Worm (Caenorhabditis elegans) whole organism, mixed stage, embryonic: Measurements from ENCODE around the gene F13B6.2.

ENCODE experiments used
- M03D4.4 ChIP-seq: sonication (generic microtip); optimal IDR thresholded peaks from 2 replicates; lab custom pipeline; 2017; ENCODE audit warnings: mild to moderate bottlenecking, missing genetic modification characterization, missing compliant biosample characterization
- bed-3 ChIP-seq: fragments of 200-800 bp; sonication (Bioruptor generic); optimal IDR thresholded peaks from 3 replicates; lab custom pipeline; 2018; ENCODE audit warnings: mild to moderate bottlenecking, missing genetic modification characterization, moderate library complexity, missing compliant biosample characterization
- blmp-1 ChIP-seq: fragments of 150-350 bp; optimal IDR thresholded peaks from 2 replicates; lab custom pipeline; 2014; ENCODE audit warnings: missing biosample characterization, missing genetic modification characterization
- ceh-39 ChIP-seq: fragments of 150-350 bp; optimal IDR thresholded peaks from 2 replicates; lab custom pipeline; 2014; ENCODE audit warnings: missing biosample characterization, missing genetic modification characterization
- ceh-43 ChIP-seq: fragments of 200-800 bp; sonication (Bioruptor generic); optimal IDR thresholded peaks from 2 replicates; lab custom pipeline; 2018; ENCODE audit warnings: mild to moderate bottlenecking, missing genetic modification characterization, moderate library complexity, missing compliant biosample characterization
- ces-1 ChIP-seq: fragments of 150-350 bp; optimal IDR thresholded peaks from 2 replicates; lab custom pipeline; 2014; ENCODE audit warnings: missing biosample characterization, missing genetic modification reagents, missing genetic modification characterization
- drap-1 ChIP-seq: fragments of 200-800 bp; sonication (Bioruptor generic); optimal IDR thresholded peaks from 3 replicates; lab custom pipeline; 2018; ENCODE audit warnings: mild to moderate bottlenecking, missing genetic modification characterization, missing compliant biosample characterization
- elt-1 ChIP-seq: sonication (generic microtip); optimal IDR thresholded peaks from 2 replicates; lab custom pipeline; 2017; ENCODE audit warnings: missing genetic modification characterization, mild to moderate bottlenecking, missing compliant biosample characterization, antibody characterized with exemption, moderate library complexity, borderline replicate concordance; ENCODE audit not compliant: insufficient read depth
- elt-3 ChIP-seq: fragments of 150-350 bp; optimal IDR thresholded peaks from 2 replicates; lab custom pipeline; 2014; ENCODE audit warnings: missing biosample characterization, missing genetic modification characterization
- flh-1 ChIP-seq: fragments of 200-800 bp; sonication (Bioruptor generic); optimal IDR thresholded peaks from 2 replicates; lab custom pipeline; 2018; ENCODE audit warnings: mild to moderate bottlenecking, missing genetic modification characterization, moderate library complexity, missing compliant biosample characterization
- ham-2 ChIP-seq: fragments of 200-800 bp; sonication (Bioruptor generic); optimal IDR thresholded peaks from 2 replicates; lab custom pipeline; 2018; ENCODE audit warnings: mild to moderate bottlenecking, missing genetic modification characterization, missing compliant biosample characterization
- hlh-1 ChIP-seq: fragments of 150-350 bp; optimal IDR thresholded peaks from 2 replicates; lab custom pipeline; 2014; ENCODE audit warnings: missing biosample characterization, missing genetic modification reagents, missing genetic modification characterization
- lin-13 ChIP-seq: fragments of 150-350 bp; optimal IDR thresholded peaks from 2 replicates; lab custom pipeline; 2014; ENCODE audit warnings: missing biosample characterization, missing genetic modification characterization
- lin-32 ChIP-seq: fragments of 200-800 bp; sonication (Bioruptor generic); optimal IDR thresholded peaks from 2 replicates; lab custom pipeline; 2018; ENCODE audit warnings: mild to moderate bottlenecking, missing genetic modification characterization, missing compliant biosample characterization
- lsy-2 ChIP-seq: fragments of 150-350 bp; optimal IDR thresholded peaks from 2 replicates; lab custom pipeline; 2014; ENCODE audit warnings: missing biosample characterization, missing genetic modification characterization
- mab-5 ChIP-seq: fragments of 150-350 bp; optimal IDR thresholded peaks from 2 replicates; lab custom pipeline; 2014; ENCODE audit warnings: missing biosample characterization, missing genetic modification characterization
- mep-1 ChIP-seq: fragments of 150-350 bp; optimal IDR thresholded peaks from 2 replicates; lab custom pipeline; 2017; ENCODE audit warnings: missing biosample characterization, missing genetic modification reagents, missing genetic modification characterization, inconsistent platforms
- mls-2 ChIP-seq: sonication (generic microtip); optimal IDR thresholded peaks from 2 replicates; lab custom pipeline; 2016; ENCODE audit warnings: mild to moderate bottlenecking, missing genetic modification characterization, moderate library complexity, missing compliant biosample characterization
- nhr-2 ChIP-seq: fragments of 150-350 bp; optimal IDR thresholded peaks from 2 replicates; lab custom pipeline; 2014; ENCODE audit warnings: missing biosample characterization, missing genetic modification characterization
- nhr-237 ChIP-seq: fragments of 150-350 bp; optimal IDR thresholded peaks from 2 replicates; lab custom pipeline; 2014; ENCODE audit warnings: missing biosample characterization, missing genetic modification characterization
- nhr-28 ChIP-seq: fragments of 150-350 bp; optimal IDR thresholded peaks from 2 replicates; lab custom pipeline; 2014; ENCODE audit warnings: missing biosample characterization, missing genetic modification characterization
- nhr-76 ChIP-seq: sonication (generic microtip); optimal IDR thresholded peaks from 2 replicates; lab custom pipeline; 2017; ENCODE audit warnings: missing biosample characterization, missing genetic modification characterization
- sem-2 ChIP-seq: fragments of 200-800 bp; sonication (Bioruptor generic); optimal IDR thresholded peaks from 2 replicates; lab custom pipeline; 2018; ENCODE audit warnings: mild to moderate bottlenecking, missing genetic modification characterization, missing compliant biosample characterization
- snpc-4 ChIP-seq: fragments of 150-350 bp; optimal IDR thresholded peaks from 2 replicates; lab custom pipeline; 2014; ENCODE audit warnings: missing biosample characterization, missing genetic modification characterization
- sptf-1 ChIP-seq: sonication (generic microtip); optimal IDR thresholded peaks from 2 replicates; lab custom pipeline; 2017; ENCODE audit warnings: mild to moderate bottlenecking, missing genetic modification characterization, moderate library complexity, missing compliant biosample characterization
- tbx-8 ChIP-seq: fragments of 200-800 bp; sonication (Bioruptor generic); optimal IDR thresholded peaks from 2 replicates; lab custom pipeline; 2018; ENCODE audit warnings: mild to moderate bottlenecking, missing genetic modification characterization, moderate library complexity, missing compliant biosample characterization
- unc-120 ChIP-seq: sonication (generic microtip); optimal IDR thresholded peaks from 2 replicates; lab custom pipeline; 2017; ENCODE audit warnings: missing genetic modification characterization, missing compliant biosample characterization; ENCODE audit not compliant: poor library complexity, severe bottlenecking
- unc-39 ChIP-seq: fragments of 150-350 bp; optimal IDR thresholded peaks from 2 replicates; lab custom pipeline; 2014; ENCODE audit warnings: missing biosample characterization, missing genetic modification characterization
- unc-62 ChIP-seq: fragments of 150-350 bp; optimal IDR thresholded peaks from 2 replicates; lab custom pipeline; 2014; ENCODE audit warnings: missing biosample characterization, missing genetic modification reagents, missing genetic modification characterization
- zip-8 ChIP-seq: fragments of 150-350 bp; optimal IDR thresholded peaks from 2 replicates; lab custom pipeline; 2014; ENCODE audit warnings: missing biosample characterization, missing genetic modification characterization

Gene F13B6.2

DNA sequence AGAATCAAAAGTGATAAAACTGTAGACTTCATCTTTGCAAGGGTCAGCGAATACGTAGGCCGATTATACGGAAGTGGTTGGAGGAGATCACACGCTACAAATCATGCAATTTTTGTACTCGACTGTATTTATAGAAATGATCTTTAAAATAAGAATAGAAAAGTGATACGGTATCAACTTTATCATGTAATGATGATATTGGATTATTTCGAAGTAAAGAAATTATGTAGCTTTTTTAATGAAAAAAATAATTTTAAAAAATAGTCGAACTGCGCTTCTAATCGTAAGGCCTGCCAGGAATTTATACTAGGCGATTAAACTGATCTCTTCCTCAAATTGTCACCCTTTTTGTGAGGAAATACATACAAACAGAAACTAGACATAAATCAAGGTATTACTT lies 26.3 kb downstream of the F13B6.2 start, which contains the start of gene B0496.11:
TSS of gene B0496.11 (minus strand) at position 101 of the 400 bp plus-strand sequence.
- TF ChIP-seq lsy-2 (tag; lab: Kevin White, UChicago) (no peak), zip-8 (tag; lab: Kevin White, UChicago) (no peak), nhr-2 (tag; lab: Kevin White, UChicago) (no peak), hlh-1 (tag; lab: Kevin White, UChicago) (no peak), unc-120 (tag; lab: Kevin White, UChicago) (no peak), elt-3 (tag; lab: Kevin White, UChicago) (no peak), M03D4.4 (no peak), drap-1 (GFP tag; lab: Kevin White, UChicago) (no peak), snpc-4 (tag; lab: Kevin White, UChicago) (no peak), bed-3 (no peak), mls-2 (tag; lab: Kevin White, UChicago) (no peak), nhr-76 (tag; lab: Kevin White, UChicago) (no peak), unc-62 (GFP tag; lab: Kevin White, UChicago) (no peak)

ce11 chrIV:7428998-7429397 lies 31.1 kb downstream of the F13B6.2 start:
- peak; percentile 86 for TF ChIP-seq hlh-1 (tag; lab: Kevin White, UChicago)
- no peak for TF ChIP-seq nhr-237
- no peak for TF ChIP-seq ces-1 (GFP tag; lab: Kevin White, UChicago)
- peak; percentile 61 for TF ChIP-seq unc-62 (GFP tag; lab: Kevin White, UChicago)
- no peak for TF ChIP-seq snpc-4 (tag; lab: Kevin White, UChicago)
- TF ChIP-seq nhr-28 (tag; lab: Kevin White, UChicago), result no peak
- TF ChIP-seq elt-1 (tag; lab: Kevin White, UChicago), result no peak
- no peak for TF ChIP-seq ceh-39
- no peak for TF ChIP-seq flh-1 (GFP tag; lab: Kevin White, UChicago)
- no peak for TF ChIP-seq lin-13 (tag; lab: Kevin White, UChicago)
- no peak for TF ChIP-seq zip-8 (tag; lab: Kevin White, UChicago)
- TF ChIP-seq elt-3 (tag; lab: Kevin White, UChicago), result no peak
- TF ChIP-seq ceh-43, result no peak
- peak; percentile 57 for TF ChIP-seq unc-120 (tag; lab: Kevin White, UChicago)

DNA sequence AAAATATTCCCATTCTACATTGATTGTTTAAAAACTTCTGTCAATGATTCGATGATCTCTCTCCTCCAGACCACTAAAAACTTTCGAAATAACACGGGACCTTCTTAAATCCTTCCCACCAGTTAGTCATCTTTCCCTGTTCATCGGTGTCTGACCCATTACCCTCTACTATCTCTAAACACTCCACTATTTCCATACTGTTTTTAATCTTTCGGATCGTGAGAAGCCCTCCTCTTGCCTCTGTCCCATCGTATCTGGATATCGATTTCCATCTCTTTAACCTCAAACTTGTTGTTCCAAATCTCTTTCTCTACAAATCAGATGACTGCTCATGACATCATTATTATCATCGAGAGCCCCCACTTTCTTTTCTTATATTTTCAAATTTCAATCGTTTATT lies 31.8 kb downstream of the F13B6.2 start:
- no peak for TF ChIP-seq unc-39
- TF ChIP-seq bed-3, result no peak
- TF ChIP-seq lsy-2 (tag; lab: Kevin White, UChicago), result no peak
- no peak for TF ChIP-seq elt-3 (tag; lab: Kevin White, UChicago)
- no peak for TF ChIP-seq elt-1 (tag; lab: Kevin White, UChicago)
- TF ChIP-seq unc-62 (GFP tag; lab: Kevin White, UChicago), result no peak

DNA sequence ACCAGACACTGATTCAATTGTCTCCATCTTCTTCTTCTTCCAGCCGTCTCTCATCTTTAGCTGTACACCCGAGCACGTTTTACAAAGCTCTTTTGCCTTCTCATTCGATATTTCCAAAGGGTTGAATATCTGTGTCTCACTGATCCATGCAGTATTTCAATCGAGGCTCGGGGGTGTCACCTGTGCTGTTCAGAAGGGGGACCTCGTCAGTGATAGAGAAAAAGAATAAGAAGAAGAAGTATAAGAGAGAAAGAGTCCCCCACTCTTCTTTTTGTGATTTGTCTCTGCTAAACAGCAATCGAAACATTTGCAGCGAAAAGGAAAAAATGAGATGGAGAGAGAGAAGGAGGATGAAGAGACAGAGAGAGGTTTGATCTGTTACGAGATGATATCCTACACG lies 34.1 kb downstream of the F13B6.2 start:
- TF ChIP-seq unc-120 (tag; lab: Kevin White, UChicago), result peak; percentile 92
- peak; percentile 83 for TF ChIP-seq unc-62 (GFP tag; lab: Kevin White, UChicago)
- TF ChIP-seq mls-2 (tag; lab: Kevin White, UChicago), result no peak
- TF ChIP-seq hlh-1 (tag; lab: Kevin White, UChicago), result peak; percentile 99

- no peak for TF ChIP-seq ces-1 (GFP tag; lab: Kevin White, UChicago)
- no peak for TF ChIP-seq snpc-4 (tag; lab: Kevin White, UChicago)
- TF ChIP-seq blmp-1, result no peak
- TF ChIP-seq ceh-43, result no peak
- no peak for TF ChIP-seq unc-62 (GFP tag; lab: Kevin White, UChicago)
- no peak for TF ChIP-seq ceh-39
- TF ChIP-seq M03D4.4, result no peak
- TF ChIP-seq mep-1 (tag; lab: Kevin White, UChicago), result no peak
- TF ChIP-seq elt-3 (tag; lab: Kevin White, UChicago), result no peak
- no peak for TF ChIP-seq elt-1 (tag; lab: Kevin White, UChicago)
- no peak for TF ChIP-seq lin-32 (GFP tag; lab: Kevin White, UChicago)
- no peak for TF ChIP-seq unc-39
- TF ChIP-seq ham-2 (GFP tag; lab: Kevin White, UChicago), result no peak
- no peak for TF ChIP-seq bed-3
- TF ChIP-seq mab-5, result no peak
These were observed 35.9 kb downstream of the F13B6.2 start, which contains the start of gene unc-82 for ce11 chrIV:7424198-7424597. Gene unc-82 (plus strand): TSS chrIV:7424498.

DNA sequence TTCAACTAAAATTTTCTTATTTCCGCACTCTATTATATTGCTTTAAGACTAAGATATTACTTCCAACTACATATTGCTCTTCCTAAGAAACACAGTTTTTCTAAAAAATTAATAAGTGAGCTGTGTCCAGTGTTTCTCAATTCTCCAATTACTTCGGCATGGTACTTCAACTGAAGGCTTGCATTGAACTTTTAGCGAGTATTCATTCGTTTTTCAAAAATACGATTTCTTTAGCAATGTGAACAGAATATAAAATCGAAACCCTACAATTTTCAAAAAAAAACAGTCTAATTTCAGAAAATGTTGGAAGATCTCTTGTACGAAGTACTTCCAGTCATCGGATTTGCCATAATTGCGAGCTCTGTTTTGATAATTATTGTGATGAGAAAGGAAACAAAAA lies 39.2 kb downstream of the F13B6.2 start, which contains the start of gene srtx-1:
TSS of gene srtx-1 (plus strand) at position 301 of the 400 bp plus-strand sequence.
- TF ChIP-seq nhr-28 (tag; lab: Kevin White, UChicago) (no peak), nhr-76 (tag; lab: Kevin White, UChicago) (no peak), sem-2 (GFP tag; lab: Kevin White, UChicago) (no peak), mab-5 (no peak), M03D4.4 (no peak), bed-3 (no peak), snpc-4 (tag; lab: Kevin White, UChicago) (no peak), lin-32 (GFP tag; lab: Kevin White, UChicago) (no peak), mep-1 (tag; lab: Kevin White, UChicago) (no peak), sptf-1 (tag; lab: Kevin White, UChicago) (no peak), blmp-1 (no peak), lin-13 (tag; lab: Kevin White, UChicago) (no peak), drap-1 (GFP tag; lab: Kevin White, UChicago) (no peak), unc-120 (tag; lab: Kevin White, UChicago) (no peak), nhr-2 (tag; lab: Kevin White, UChicago) (no peak), tbx-8 (GFP tag; lab: Kevin White, UChicago) (no peak), elt-1 (tag; lab: Kevin White, UChicago) (no peak), nhr-237 (no peak), ces-1 (GFP tag; lab: Kevin White, UChicago) (no peak)
- TF ChIP-seq, all 35 proteins: peak for 0
